Worm (Caenorhabditis elegans) whole organism, L4 larva: ENCODE data around the gene tkt-1.

Experiments used
- D1046.2 ChIP-seq: fragments of 200-800 bp; sonication (Bioruptor generic); IDR thresholded peaks from 2 replicates; pipeline ENCODE4 v1.3.6; 2022; ENCODE audit warnings: missing genetic modification characterization, missing compliant biosample characterization
- F26F4.8 ChIP-seq: fragments of 200-800 bp; sonication (Bioruptor generic); conservative IDR thresholded peaks from 2 replicates; pipeline ENCODE4 v1.3.6; 2022; ENCODE audit warnings: missing genetic modification characterization, missing compliant biosample characterization
- R02D3.7 ChIP-seq: fragments of 150-350 bp; sonication (generic microtip); optimal IDR thresholded peaks from 3 replicates; lab custom pipeline; 2014; ENCODE audit warnings: missing biosample characterization, missing genetic modification characterization
- T20F7.1 ChIP-seq: fragments of 200-800 bp; sonication (Bioruptor generic); optimal IDR thresholded peaks from 2 replicates; lab custom pipeline; 2018; ENCODE audit warnings: mild to moderate bottlenecking, missing genetic modification characterization, missing compliant biosample characterization
- aha-1 ChIP-seq: fragments of 150-350 bp; peaks from one replicate; lab custom pipeline; 2014; ENCODE audit warnings: missing biosample characterization, missing genetic modification characterization
- ama-1 ChIP-seq: fragments of 150-350 bp; optimal IDR thresholded peaks from 2 replicates; lab custom pipeline; 2014; ENCODE audit warnings: inconsistent platforms, mixed read lengths
- ceh-20 ChIP-seq: fragments of 200-800 bp; sonication (Bioruptor generic); IDR thresholded peaks from 2 replicates; pipeline ENCODE4 v1.3.6; 2022; ENCODE audit warnings: missing genetic modification reagents, missing genetic modification characterization, missing compliant biosample characterization
- ceh-82 ChIP-seq: sonication (generic microtip); optimal IDR thresholded peaks from 2 replicates; lab custom pipeline; 2017; ENCODE audit warnings: missing biosample characterization, missing genetic modification characterization
- ces-1 ChIP-seq: fragments of 150-350 bp; sonication (generic microtip); optimal IDR thresholded peaks from 4 replicates; lab custom pipeline; 2014; ENCODE audit warnings: missing biosample characterization, missing genetic modification reagents, missing genetic modification characterization
- cey-2 ChIP-seq: sonication (generic microtip); optimal IDR thresholded peaks from 3 replicates; lab custom pipeline; 2017; ENCODE audit warnings: missing genetic modification characterization, mild to moderate bottlenecking, missing compliant biosample characterization, antibody characterized with exemption, borderline replicate concordance; ENCODE audit not compliant: insufficient read depth
- ctbp-1 ChIP-seq: fragments of 200-800 bp; sonication (Bioruptor generic); IDR thresholded peaks from 2 replicates; pipeline ENCODE4 v1.3.6; 2022; ENCODE audit warnings: missing genetic modification reagents, missing genetic modification characterization, missing compliant biosample characterization
- daf-12 ChIP-seq: fragments of 150-350 bp; optimal IDR thresholded peaks from 2 replicates; lab custom pipeline; 2014; ENCODE audit warnings: missing biosample characterization, missing genetic modification reagents, missing genetic modification characterization
- daf-8 ChIP-seq: fragments of 200-800 bp; sonication (Bioruptor generic); IDR thresholded peaks from 2 replicates; pipeline ENCODE4 v1.3.6; 2022; ENCODE audit warnings: missing genetic modification characterization, missing compliant biosample characterization
- dmd-6 ChIP-seq: fragments of 200-800 bp; sonication (Bioruptor generic); IDR thresholded peaks from 2 replicates; pipeline ENCODE4 v1.3.6; 2022; ENCODE audit warnings: missing genetic modification reagents, missing genetic modification characterization, missing compliant biosample characterization
- dmd-8 ChIP-seq: fragments of 200-800 bp; sonication (Bioruptor generic); IDR thresholded peaks from 2 replicates; pipeline ENCODE4 v1.3.6; 2022; ENCODE audit warnings: missing genetic modification characterization, missing compliant biosample characterization
- dmd-9 ChIP-seq: fragments of 200-800 bp; sonication (Bioruptor generic); IDR thresholded peaks from 2 replicates; pipeline ENCODE4 v1.3.6; 2022; ENCODE audit warnings: missing genetic modification reagents, missing genetic modification characterization, missing compliant biosample characterization
- dpl-1 ChIP-seq: fragments of 150-350 bp; optimal IDR thresholded peaks from 2 replicates; lab custom pipeline; 2014; ENCODE audit warnings: missing biosample characterization, missing genetic modification reagents, missing genetic modification characterization
- duxl-1 ChIP-seq: sonication (generic microtip); optimal IDR thresholded peaks from 2 replicates; lab custom pipeline; 2016; ENCODE audit warnings: mild to moderate bottlenecking, missing genetic modification characterization, moderate library complexity, missing compliant biosample characterization; ENCODE audit not compliant: poor library complexity
- dve-1 ChIP-seq: sonication (generic microtip); optimal IDR thresholded peaks from 2 replicates; lab custom pipeline; 2017; ENCODE audit warnings: antibody characterized with exemption, mild to moderate bottlenecking, missing genetic modification characterization, missing compliant biosample characterization; ENCODE audit not compliant: insufficient read depth
- egl-43 ChIP-seq: fragments of 200-800 bp; sonication (Bioruptor generic); IDR thresholded peaks from 2 replicates; pipeline ENCODE4 v1.3.6; 2022; ENCODE audit warnings: missing genetic modification reagents, missing genetic modification characterization, missing compliant biosample characterization
- hif-1 ChIP-seq, 2 experiments: sonication (generic microtip); optimal IDR thresholded peaks; 2 replicates each; lab custom pipeline; 2016 to 2017; ENCODE audit warnings: missing compliant biosample characterization in 2 of 2, missing genetic modification characterization in 2 of 2, missing genetic modification reagents in 2 of 2, missing genotype in 2 of 2, mild to moderate bottlenecking in 1 of 2
- hlh-11 ChIP-seq: fragments of 200-800 bp; sonication (Bioruptor generic); optimal IDR thresholded peaks from 2 replicates; lab custom pipeline; 2018; ENCODE audit warnings: mild to moderate bottlenecking, missing genetic modification characterization, missing compliant biosample characterization
- jun-1 ChIP-seq: fragments of 150-350 bp; optimal IDR thresholded peaks from 2 replicates; lab custom pipeline; 2014; ENCODE audit warnings: missing biosample characterization, missing genetic modification reagents, missing genetic modification characterization
- lin-1 ChIP-seq: fragments of 200-800 bp; sonication (Bioruptor generic); IDR thresholded peaks from 2 replicates; pipeline ENCODE4 v1.3.6; 2022; ENCODE audit warnings: missing genetic modification reagents, missing genetic modification characterization, missing compliant biosample characterization
- lin-13 ChIP-seq: fragments of 150-350 bp; optimal IDR thresholded peaks from 2 replicates; lab custom pipeline; 2014; ENCODE audit warnings: missing biosample characterization, missing genetic modification reagents, missing genetic modification characterization
- lin-29 ChIP-seq: fragments of 200-800 bp; sonication (Bioruptor generic); IDR thresholded peaks from 2 replicates; pipeline ENCODE4 v1.3.6; 2022; ENCODE audit warnings: missing genetic modification reagents, missing genetic modification characterization, missing compliant biosample characterization
- mdt-29 ChIP-seq: fragments of 200-800 bp; sonication (Bioruptor generic); IDR thresholded peaks from 2 replicates; pipeline ENCODE4 v1.3.6; 2022; ENCODE audit warnings: missing genetic modification reagents, missing genetic modification characterization, missing compliant biosample characterization
- mep-1 ChIP-seq: fragments of 150-350 bp; sonication (generic microtip); optimal IDR thresholded peaks from 3 replicates; lab custom pipeline; 2014; ENCODE audit warnings: missing biosample characterization, missing genetic modification characterization
- nhr-10 ChIP-seq: fragments of 150-350 bp; optimal IDR thresholded peaks from 2 replicates; lab custom pipeline; 2014; ENCODE audit warnings: missing biosample characterization, missing genetic modification characterization
- nhr-11 ChIP-seq: fragments of 150-350 bp; optimal IDR thresholded peaks from 2 replicates; lab custom pipeline; 2014; ENCODE audit warnings: missing biosample characterization, missing genetic modification characterization
- nhr-111 ChIP-seq: fragments of 200-800 bp; sonication (Bioruptor generic); optimal IDR thresholded peaks from 2 replicates; lab custom pipeline; 2018; ENCODE audit warnings: mild to moderate bottlenecking, missing genetic modification characterization, missing compliant biosample characterization
- nhr-25 ChIP-seq: sonication (generic microtip); optimal IDR thresholded peaks from 2 replicates; lab custom pipeline; 2017; ENCODE audit warnings: missing genetic modification characterization, mild to moderate bottlenecking, missing compliant biosample characterization, antibody characterized with exemption, moderate library complexity, borderline replicate concordance; ENCODE audit not compliant: insufficient read depth
- nhr-41 ChIP-seq: fragments of 200-800 bp; sonication (Bioruptor generic); IDR thresholded peaks from 2 replicates; pipeline ENCODE4 v1.3.6; 2022; ENCODE audit warnings: missing genetic modification reagents, missing genetic modification characterization, missing compliant biosample characterization
- nhr-6 ChIP-seq: fragments of 150-350 bp; optimal IDR thresholded peaks from 2 replicates; lab custom pipeline; 2014; ENCODE audit warnings: missing biosample characterization, missing genetic modification characterization
- nhr-76 ChIP-seq: fragments of 150-350 bp; optimal IDR thresholded peaks from 2 replicates; lab custom pipeline; 2014; ENCODE audit warnings: missing biosample characterization, missing genetic modification characterization
- pha-4 ChIP-seq, 2 experiments: fragments of 150-350 bp in 1 of 2; fragments of 200-800 bp in 1 of 2; sonication (Bioruptor generic) in 1 of 2; IDR thresholded peaks in 1 of 2; optimal IDR thresholded peaks in 1 of 2; 2 replicates each; pipeline versions ENCODE4 v1.3.6 to Lab custom; 2014 to 2022; ENCODE audit warnings: missing genetic modification characterization in 2 of 2, missing genetic modification reagents in 2 of 2, missing biosample characterization in 1 of 2, missing compliant biosample characterization in 1 of 2
- pqm-1 ChIP-seq: sonication (generic microtip); optimal IDR thresholded peaks from 2 replicates; lab custom pipeline; 2017; ENCODE audit warnings: missing biosample characterization, missing genetic modification characterization
- rbr-2 ChIP-seq: sonication (generic microtip); optimal IDR thresholded peaks from 2 replicates; lab custom pipeline; 2016; ENCODE audit warnings: missing genotype, missing genetic modification characterization, missing compliant biosample characterization
- set-16 ChIP-seq: fragments of 200-800 bp; sonication (Bioruptor generic); IDR thresholded peaks from 2 replicates; pipeline ENCODE4 v1.3.6; 2022; ENCODE audit warnings: missing genetic modification reagents, missing genetic modification characterization, missing compliant biosample characterization
- snpc-1.2 ChIP-seq: fragments of 200-800 bp; sonication (Bioruptor generic); IDR thresholded peaks from 2 replicates; pipeline ENCODE4 v1.3.6; 2022; ENCODE audit warnings: missing genetic modification reagents, missing genetic modification characterization, missing compliant biosample characterization
- snpc-4 ChIP-seq: fragments of 150-350 bp; optimal IDR thresholded peaks from 2 replicates; lab custom pipeline; 2014; ENCODE audit warnings: missing biosample characterization, missing genetic modification characterization
- spr-1 ChIP-seq: sonication (generic microtip); optimal IDR thresholded peaks from 2 replicates; lab custom pipeline; 2016; ENCODE audit warnings: mild to moderate bottlenecking, missing genetic modification characterization, missing compliant biosample characterization
- unc-39 ChIP-seq: sonication (generic microtip); optimal IDR thresholded peaks from 2 replicates; lab custom pipeline; 2017; ENCODE audit warnings: missing biosample characterization, missing genetic modification characterization
- unc-62 ChIP-seq, 3 experiments: fragments of 150-350 bp in 1 of 3; sonication (generic microtip); optimal IDR thresholded peaks in 2 of 3; peaks in 1 of 3; 1 replicate in 1 of 3; 2 replicates in 2 of 3; lab custom pipeline; 2014 to 2017; ENCODE audit warnings: missing biosample characterization in 3 of 3, missing genetic modification characterization in 3 of 3, missing genetic modification reagents in 3 of 3, missing genotype in 1 of 3
- vab-7 ChIP-seq: fragments of 200-800 bp; sonication (Bioruptor generic); IDR thresholded peaks from 2 replicates; pipeline ENCODE4 v1.3.6; 2022; ENCODE audit warnings: missing genetic modification reagents, missing genetic modification characterization, missing compliant biosample characterization
- zfp-2 ChIP-seq: sonication (generic microtip); optimal IDR thresholded peaks from 2 replicates; lab custom pipeline; 2016; ENCODE audit warnings: mild to moderate bottlenecking, missing genetic modification characterization, missing compliant biosample characterization
- zfp-3 ChIP-seq: fragments of 200-800 bp; sonication (Bioruptor generic); conservative IDR thresholded peaks from 2 replicates; pipeline ENCODE4 v1.3.6; 2022; ENCODE audit warnings: missing genetic modification reagents, missing genetic modification characterization, missing compliant biosample characterization
- ztf-11 ChIP-seq: fragments of 150-350 bp; optimal IDR thresholded peaks from 2 replicates; lab custom pipeline; 2014; ENCODE audit warnings: missing biosample characterization, missing genetic modification characterization
- ztf-7 ChIP-seq: fragments of 150-350 bp; optimal IDR thresholded peaks from 2 replicates; lab custom pipeline; 2014; ENCODE audit warnings: missing biosample characterization, missing genetic modification characterization

tkt-1 gene

ce11 chrIV:10284194-10284910, 40.9 kb downstream of the tkt-1 start, which contains the start of gene rad-51 (continued):
- TF ChIP-seq R02D3.7 (tag; lab: Kevin White, UChicago) (no peak), hif-1 (tag; optimal IDR thresholded peaks at IDR 0.05; lab: Kevin White, UChicago) (peak in 1 of 2 experiments; percentile 25), nhr-25 (peak; percentile 5), nhr-111 (no peak), nhr-76 (tag; lab: Kevin White, UChicago) (no peak), spr-1 (tag; lab: Kevin White, UChicago) (no peak), D1046.2 (GFP tag; lab: Robert Waterston, UW) (no peak), dmd-6 (GFP tag; lab: Robert Waterston, UW) (peak; percentile 42; the same call in 1 of the 2 replicates), zfp-2 (no peak), aha-1 (peak; percentile 3), daf-12 (no peak), vab-7 (GFP tag; lab: Robert Waterston, UW) (no peak), rbr-2 (tag; lab: Kevin White, UChicago) (peak; percentile 67), mep-1 (tag; lab: Kevin White, UChicago) (peak; percentile 84), lin-29 (GFP tag; lab: Robert Waterston, UW) (no peak), dmd-9 (GFP tag; lab: Robert Waterston, UW) (no peak), hlh-11 (tag; lab: Kevin White, UChicago) (peak; percentile 70), set-16 (peak; percentile 17; the same call in 1 of the 2 replicates), ctbp-1 (0 out of 2 replicates have a peak, but pooled peaks have one; percentile 34), ztf-11 (no peak), jun-1 (tag; lab: Kevin White, UChicago) (peak; percentile 15), nhr-10 (tag; lab: Kevin White, UChicago) (no peak), dve-1 (tag; lab: Kevin White, UChicago) (peak; percentile 47), nhr-6 (tag; lab: Kevin White, UChicago) (no peak), pqm-1 (no peak), dpl-1 (GFP tag; lab: Kevin White, UChicago) (peak; percentile 83), nhr-41 (GFP tag; lab: Robert Waterston, UW) (no peak), ztf-7 (tag; lab: Kevin White, UChicago) (peak; percentile 37), dmd-8 (GFP tag; lab: Robert Waterston, UW) (no peak), lin-1 (GFP tag; lab: Robert Waterston, UW) (no peak), mdt-29 (no peak), daf-8 (GFP tag; lab: Robert Waterston, UW) (no peak), unc-62 (GFP tag; optimal IDR thresholded peaks at IDR 0.05 in 1 of 2; lab: Kevin White, UChicago) (peak in 1 of 2 experiments; percentile 85), unc-62 (tag; optimal IDR thresholded peaks at IDR 0.05; lab: Kevin White, UChicago) (no peak), cey-2 (tag; lab: Kevin White, UChicago) (no peak), T20F7.1 (GFP tag; lab: Kevin White, UChicago) (no peak), ama-1 (no peak), duxl-1 (no peak), lin-13 (GFP tag; lab: Kevin White, UChicago) (no peak), pha-4 (GFP tag; IDR thresholded peaks at IDR 0.05; lab: Robert Waterston, UW) (no peak), pha-4 (tag; optimal IDR thresholded peaks at IDR 0.05; lab: Kevin White, UChicago) (no peak), snpc-1.2 (GFP tag; lab: Robert Waterston, UW) (no peak), egl-43 (no peak), snpc-4 (tag; lab: Kevin White, UChicago) (no peak), F26F4.8 (no peak), zfp-3 (GFP tag; lab: Robert Waterston, UW) (no peak), ceh-20 (GFP tag; lab: Robert Waterston, UW) (peak; percentile 32; the same call in 1 of the 2 replicates), ceh-82 (no peak), ces-1 (GFP tag; lab: Kevin White, UChicago) (no peak), unc-39 (tag; lab: Kevin White, UChicago) (no peak), nhr-11 (tag; lab: Kevin White, UChicago) (no peak)
